Fruit fly (Drosophila melanogaster) whole organism, embryonic: ENCODE data around the gene CG31087.

Experiments used
- Atf3 ChIP-seq: fragments of 200-800 bp; sonication (Bioruptor generic); optimal IDR thresholded peaks from 3 replicates; lab custom pipeline; 2016; ENCODE audit warnings: missing biosample characterization, missing genetic modification characterization
- Awh ChIP-seq: fragments of 200-800 bp; sonication (Bioruptor generic); IDR thresholded peaks from 2 replicates; pipeline ENCODE4, ENCODE4 v1.3.6; 2022; ENCODE audit warnings: missing biosample characterization, missing genetic modification characterization
- BtbVII ChIP-seq: fragments of 200-800 bp; sonication (Bioruptor generic); optimal IDR thresholded peaks from 3 replicates; lab custom pipeline; 2017; ENCODE audit warnings: missing biosample characterization, mild to moderate bottlenecking, missing genetic modification characterization
- Bteb2 ChIP-seq: fragments of 200-800 bp; sonication (Bioruptor generic); optimal IDR thresholded peaks from 2 replicates; lab custom pipeline; 2016; ENCODE audit warnings: missing biosample characterization, missing genetic modification characterization
- CG11696 ChIP-seq: fragments of 200-800 bp; sonication (Bioruptor generic); IDR thresholded peaks from 2 replicates; pipeline ENCODE4 v1.3.6; 2022; ENCODE audit warnings: missing biosample characterization, missing genetic modification characterization
- CG13894 ChIP-seq: fragments of 200-800 bp; sonication (Bioruptor generic); optimal IDR thresholded peaks from 3 replicates; lab custom pipeline; 2018; ENCODE audit warnings: missing biosample characterization, mild to moderate bottlenecking, missing genetic modification characterization, moderate library complexity
- CG17612 ChIP-seq: fragments of 200-800 bp; sonication (Bioruptor generic); IDR thresholded peaks from 2 replicates; pipeline ENCODE4 v1.3.6; 2022; ENCODE audit warnings: missing biosample characterization, missing genetic modification characterization
- CG2199 ChIP-seq: fragments of 200-800 bp; sonication (Bioruptor generic); IDR thresholded peaks from 3 replicates; pipeline ENCODE4 v1.3.6; 2022; ENCODE audit warnings: missing biosample characterization, missing genetic modification characterization
- CG31224 ChIP-seq: fragments of 200-800 bp; sonication (Bioruptor generic); IDR thresholded peaks from 2 replicates; pipeline ENCODE4 v1.3.6; 2022; ENCODE audit warnings: missing biosample characterization, missing genetic modification characterization
- CG33213 ChIP-seq: fragments of 200-800 bp; sonication (Bioruptor generic); optimal IDR thresholded peaks from 3 replicates; lab custom pipeline; 2016; ENCODE audit warnings: missing biosample characterization, missing genetic modification characterization
- CG3726 ChIP-seq: fragments of 200-800 bp; sonication (Bioruptor generic); IDR thresholded peaks from 3 replicates; pipeline ENCODE4, ENCODE4 v1.3.6; 2022; ENCODE audit warnings: missing biosample characterization, missing genetic modification characterization
- CG4404 ChIP-seq: fragments of 200-800 bp; sonication (Bioruptor generic); IDR thresholded peaks from 2 replicates; pipeline ENCODE4 v1.3.6; 2022; ENCODE audit warnings: missing biosample characterization, missing genetic modification characterization
- CG4424 ChIP-seq: fragments of 200-800 bp; sonication (Bioruptor generic); optimal IDR thresholded peaks from 3 replicates; lab custom pipeline; 2016; ENCODE audit warnings: missing biosample characterization, missing genetic modification characterization
- CG6854 ChIP-seq: fragments of 200-800 bp; sonication (Bioruptor generic); optimal IDR thresholded peaks from 3 replicates; lab custom pipeline; 2017; ENCODE audit warnings: missing biosample characterization, mild to moderate bottlenecking, missing genetic modification characterization
- CG8290 ChIP-seq, 3 experiments: fragments of 200-800 bp; sonication (Bioruptor generic); optimal IDR thresholded peaks; 2 replicates each; lab custom pipeline; 2016 to 2019; ENCODE audit warnings: missing biosample characterization in 3 of 3, missing genetic modification characterization in 3 of 3, mild to moderate bottlenecking in 2 of 3, moderate library complexity in 1 of 3
- CG9817 ChIP-seq: fragments of 200-800 bp; sonication (Bioruptor generic); optimal IDR thresholded peaks from 2 replicates; lab custom pipeline; 2018; ENCODE audit warnings: missing biosample characterization, mild to moderate bottlenecking, missing genetic modification characterization, moderate library complexity
- Doc3 ChIP-seq: fragments of 200-800 bp; sonication (Bioruptor generic); IDR thresholded peaks from 3 replicates; pipeline ENCODE4 v1.3.6; 2022; ENCODE audit warnings: missing biosample characterization, missing genetic modification characterization; ENCODE audit not compliant: partially characterized antibody
- Dref ChIP-seq: fragments of 200-800 bp; sonication (Bioruptor generic); IDR thresholded peaks from 2 replicates; pipeline ENCODE4 v1.3.6; 2022; ENCODE audit warnings: missing biosample characterization, missing genetic modification characterization
- Drgx ChIP-seq: fragments of 200-800 bp; sonication (Bioruptor generic); IDR thresholded peaks from 2 replicates; pipeline ENCODE4 v1.3.6; 2022; ENCODE audit warnings: missing biosample characterization, missing genetic modification characterization
- E2f2 ChIP-seq: fragments of 200-800 bp; sonication (Bioruptor generic); IDR thresholded peaks from 2 replicates; pipeline ENCODE4 v1.3.6; 2022; ENCODE audit warnings: missing biosample characterization, missing genetic modification characterization
- Elba2 ChIP-seq: fragments of 200-800 bp; sonication (Bioruptor generic); optimal IDR thresholded peaks from 3 replicates; lab custom pipeline; 2016; ENCODE audit warnings: missing biosample characterization, missing genetic modification characterization
- Fer3 ChIP-seq: fragments of 200-800 bp; sonication (Bioruptor generic); optimal IDR thresholded peaks from 2 replicates; lab custom pipeline; 2018; ENCODE audit warnings: missing biosample characterization, mild to moderate bottlenecking, missing genetic modification characterization, moderate library complexity
- HmgZ ChIP-seq: fragments of 200-800 bp; sonication (Bioruptor generic); optimal IDR thresholded peaks from 2 replicates; lab custom pipeline; 2018; ENCODE audit warnings: missing biosample characterization, mild to moderate bottlenecking, missing genetic modification characterization
- Hr78 ChIP-seq, 2 experiments: fragments of 200-800 bp in 1 of 2; fragments of >200 bp in 1 of 2; sonication (Bioruptor generic) in 1 of 2; optimal IDR thresholded peaks; 2 replicates each; lab custom pipeline; 2017 to 2019; ENCODE audit warnings: missing biosample characterization in 2 of 2, missing genetic modification characterization in 2 of 2, mild to moderate bottlenecking in 1 of 2, moderate library complexity in 1 of 2
- Jarid2 ChIP-seq: fragments of 200-800 bp; sonication (Bioruptor generic); optimal IDR thresholded peaks from 3 replicates; lab custom pipeline; 2017; ENCODE audit warnings: mild to moderate bottlenecking, missing biosample characterization, missing genetic modification reagents, missing genetic modification characterization
- Med ChIP-seq: fragments of 200-800 bp; sonication (Bioruptor generic); peaks from one replicate; lab custom pipeline; 2016; ENCODE audit warnings: missing biosample characterization, missing genetic modification characterization, mild to moderate bottlenecking, inconsistent platforms, moderate library complexity
- Meics ChIP-seq: fragments of 200-800 bp; sonication (Bioruptor generic); optimal IDR thresholded peaks from 2 replicates; lab custom pipeline; 2017; ENCODE audit warnings: missing biosample characterization, mild to moderate bottlenecking, missing genetic modification characterization
- NC2α ChIP-seq: fragments of 200-800 bp; sonication (Bioruptor generic); optimal IDR thresholded peaks from 2 replicates; lab custom pipeline; 2016; ENCODE audit warnings: missing biosample characterization, missing genetic modification characterization
- Ravus ChIP-seq: fragments of 200-800 bp; sonication (Bioruptor generic); IDR thresholded peaks from 2 replicates; pipeline ENCODE4 v1.3.6; 2022; ENCODE audit warnings: missing biosample characterization, missing genetic modification characterization
- Sin3A ChIP-seq: fragments of >200 bp; optimal IDR thresholded peaks from 2 replicates; lab custom pipeline; 2018
- Six4 ChIP-seq: fragments of 200-800 bp; sonication (Bioruptor generic); optimal IDR thresholded peaks from 2 replicates; lab custom pipeline; 2016; ENCODE audit warnings: missing biosample characterization, missing genetic modification characterization
- Usf ChIP-seq: fragments of 200-800 bp; sonication (Bioruptor generic); optimal IDR thresholded peaks from 2 replicates; lab custom pipeline; 2017; ENCODE audit warnings: missing genotype, missing biosample characterization, missing genetic modification characterization
- ap ChIP-seq: fragments of 200-800 bp; sonication (Bioruptor generic); IDR thresholded peaks from 2 replicates; pipeline ENCODE4 v1.3.6; 2022; ENCODE audit warnings: missing biosample characterization, missing genetic modification characterization
- btn ChIP-seq: fragments of 200-800 bp; sonication (Bioruptor generic); optimal IDR thresholded peaks from 2 replicates; lab custom pipeline; 2016; ENCODE audit warnings: missing biosample characterization, missing genetic modification characterization
- cg ChIP-seq: fragments of 200-800 bp; sonication (Bioruptor generic); optimal IDR thresholded peaks from 3 replicates; lab custom pipeline; 2019; ENCODE audit warnings: missing biosample characterization, mild to moderate bottlenecking, missing genetic modification characterization, moderate library complexity
- chif ChIP-seq, 2 experiments: fragments of 200-800 bp; sonication (Bioruptor generic); optimal IDR thresholded peaks; 3 replicates each; lab custom pipeline; 2016; ENCODE audit warnings: missing biosample characterization in 2 of 2, missing genetic modification characterization in 2 of 2
- chinmo ChIP-seq: fragments of 200-800 bp; sonication (Bioruptor generic); IDR thresholded peaks from 4 replicates; pipeline ENCODE4 v1.3.6; 2022; ENCODE audit warnings: missing biosample characterization, missing genetic modification characterization; ENCODE audit not compliant: partially characterized antibody
- dan ChIP-seq: fragments of 200-800 bp; sonication (Bioruptor generic); IDR thresholded peaks from 2 replicates; pipeline ENCODE4 v1.3.6; 2022; ENCODE audit warnings: missing biosample characterization, missing genetic modification characterization
- dmrt11E ChIP-seq: fragments of 200-800 bp; sonication (Bioruptor generic); optimal IDR thresholded peaks from 3 replicates; lab custom pipeline; 2018; ENCODE audit warnings: missing biosample characterization, mild to moderate bottlenecking, missing genetic modification characterization, moderate library complexity
- exex ChIP-seq: fragments of 200-800 bp; sonication (Bioruptor generic); optimal IDR thresholded peaks from 4 replicates; lab custom pipeline; 2018; ENCODE audit warnings: missing biosample characterization, mild to moderate bottlenecking, missing genetic modification characterization, moderate library complexity
- knrl ChIP-seq: fragments of 200-800 bp; sonication (Bioruptor generic); IDR thresholded peaks from 3 replicates; pipeline ENCODE4 v1.3.6; 2022; ENCODE audit warnings: missing biosample characterization, missing genetic modification characterization; ENCODE audit not compliant: partially characterized antibody
- lab ChIP-seq: fragments of 200-800 bp; sonication (Bioruptor generic); optimal IDR thresholded peaks from 3 replicates; lab custom pipeline; 2017; ENCODE audit warnings: missing biosample characterization, missing genetic modification characterization, mild to moderate bottlenecking, moderate library complexity, missing genetic modification reagents
- mirr ChIP-seq: fragments of 200-800 bp; sonication (Bioruptor generic); optimal IDR thresholded peaks from 3 replicates; lab custom pipeline; 2018; ENCODE audit warnings: missing biosample characterization, mild to moderate bottlenecking, missing genetic modification characterization
- nom ChIP-seq: fragments of 200-800 bp; sonication (Bioruptor generic); optimal IDR thresholded peaks from 2 replicates; lab custom pipeline; 2017; ENCODE audit warnings: missing biosample characterization, missing genetic modification characterization, mild to moderate bottlenecking, moderate library complexity, missing genetic modification reagents
- p53 ChIP-seq: fragments of 200-800 bp; sonication (Bioruptor generic); optimal IDR thresholded peaks from 2 replicates; lab custom pipeline; 2016; ENCODE audit warnings: missing biosample characterization, missing genetic modification characterization
- sd ChIP-seq: fragments of 200-800 bp; sonication (Bioruptor generic); optimal IDR thresholded peaks from 3 replicates; lab custom pipeline; 2018; ENCODE audit warnings: missing biosample characterization, mild to moderate bottlenecking, missing genetic modification characterization, moderate library complexity
- stc ChIP-seq: fragments of 200-800 bp; sonication (Bioruptor generic); IDR thresholded peaks from 2 replicates; pipeline ENCODE4 v1.3.6; 2022; ENCODE audit warnings: missing biosample characterization, missing genetic modification characterization
- vfl ChIP-seq: fragments of 200-800 bp; sonication (Bioruptor generic); optimal IDR thresholded peaks from 2 replicates; lab custom pipeline; 2016; ENCODE audit warnings: missing biosample characterization, missing genetic modification characterization
- zen ChIP-seq: fragments of 200-800 bp; sonication (Bioruptor generic); optimal IDR thresholded peaks from 3 replicates; lab custom pipeline; 2018; ENCODE audit warnings: missing biosample characterization, mild to moderate bottlenecking, missing genetic modification characterization, moderate library complexity

The CG31087 gene

dm6 chr3R:25308228-25308627 is 5.4 kb downstream of the CG31087 start, which contains the start of gene CG10550 (continued):
- TF ChIP-seq Bteb2 (GFP tag; lab: Kevin White, UChicago) (no peak), dan (GFP tag; lab: Robert Waterston, UW) (no peak), CG4424 (GFP tag; lab: Kevin White, UChicago) (no peak), chif (GFP tag; optimal IDR thresholded peaks at IDR 0.05; lab: Kevin White, UChicago) (no peak), Awh (GFP tag; lab: Robert Waterston, UW) (no peak), Hr78 (GFP tag; optimal IDR thresholded peaks at IDR 0.05; lab: Kevin White, UChicago) (peak in 1 of 2 experiments; percentile 63), nom (GFP tag; lab: Kevin White, UChicago) (no peak), Usf (GFP tag; lab: Kevin White, UChicago) (no peak), Ravus (GFP tag; lab: Robert Waterston, UW) (no peak), ap (GFP tag; lab: Robert Waterston, UW) (no peak), CG17612 (GFP tag; lab: Robert Waterston, UW) (no peak), cg (GFP tag; lab: Kevin White, UChicago) (peak; percentile 61), CG6854 (GFP tag; lab: Kevin White, UChicago) (no peak), p53 (GFP tag; lab: Kevin White, UChicago) (no peak), vfl (GFP tag; lab: Kevin White, UChicago) (no peak), CG11696 (GFP tag; lab: Robert Waterston, UW) (no peak), CG4404 (no peak), exex (tag; lab: Kevin White, UChicago) (peak; percentile 41), lab (GFP tag; lab: Kevin White, UChicago) (peak; percentile 2), Jarid2 (peak; percentile 46), CG8290 (GFP tag; optimal IDR thresholded peaks at IDR 0.05; lab: Kevin White, UChicago) (no peak), CG8290 (tag; optimal IDR thresholded peaks at IDR 0.05; lab: Kevin White, UChicago) (peak in 1 of 2 experiments; percentile 53), btn (GFP tag; lab: Kevin White, UChicago) (no peak), Drgx (GFP tag; lab: Robert Waterston, UW) (no peak), Atf3 (GFP tag; lab: Kevin White, UChicago) (no peak), CG13894 (tag; lab: Kevin White, UChicago) (peak; percentile 37), CG3726 (GFP tag; lab: Robert Waterston, UW) (no peak), CG2199 (GFP tag; lab: Robert Waterston, UW) (peak; percentile 40; the same call in 1 of the 3 replicates), Dref (GFP tag; lab: Robert Waterston, UW) (no peak), knrl (GFP tag; lab: Robert Waterston, UW) (no peak), NC2α (GFP tag; lab: Kevin White, UChicago) (no peak), stc (no peak), HmgZ (no peak), chinmo (peak; percentile 87; the same call in 2 of the 4 replicates)

- TF ChIP-seq CG33213, result no peak
- peak; percentile 99 for TF ChIP-seq exex (tag; lab: Kevin White, UChicago)
- TF ChIP-seq Med (GFP tag; lab: Kevin White, UChicago), result peak; percentile 63
- no peak for TF ChIP-seq CG31224 (GFP tag; lab: Robert Waterston, UW)
- TF ChIP-seq Atf3 (GFP tag; lab: Kevin White, UChicago), result no peak
- TF ChIP-seq dmrt11E (tag; lab: Kevin White, UChicago), result no peak
- no peak for TF ChIP-seq CG4404
- TF ChIP-seq CG9817 (tag; lab: Kevin White, UChicago), result no peak
- TF ChIP-seq Doc3 (GFP tag; lab: Robert Waterston, UW), result no peak
- no peak for TF ChIP-seq Fer3 (tag; lab: Kevin White, UChicago)
- peak; percentile 58 for TF ChIP-seq BtbVII (GFP tag; lab: Kevin White, UChicago)
- TF ChIP-seq Meics (GFP tag; lab: Kevin White, UChicago), result no peak
- TF ChIP-seq sd (tag; lab: Kevin White, UChicago), result peak; percentile 70
- TF ChIP-seq Elba2 (GFP tag; lab: Kevin White, UChicago), result no peak
- peak; percentile 19 for TF ChIP-seq lab (GFP tag; lab: Kevin White, UChicago)
- TF ChIP-seq E2f2 (GFP tag; lab: Robert Waterston, UW), result no peak
- no peak for TF ChIP-seq Six4
- TF ChIP-seq mirr (GFP tag; lab: Kevin White, UChicago), result peak; percentile 40
- no peak for TF ChIP-seq Sin3A
- no peak for TF ChIP-seq zen (tag; lab: Kevin White, UChicago)
Measured at dm6 chr3R:25305822-25306544, 7.7 kb downstream of the CG31087 start.
